Worm (Caenorhabditis elegans): ENCODE measurements around the gene ptr-9.

DNA sequence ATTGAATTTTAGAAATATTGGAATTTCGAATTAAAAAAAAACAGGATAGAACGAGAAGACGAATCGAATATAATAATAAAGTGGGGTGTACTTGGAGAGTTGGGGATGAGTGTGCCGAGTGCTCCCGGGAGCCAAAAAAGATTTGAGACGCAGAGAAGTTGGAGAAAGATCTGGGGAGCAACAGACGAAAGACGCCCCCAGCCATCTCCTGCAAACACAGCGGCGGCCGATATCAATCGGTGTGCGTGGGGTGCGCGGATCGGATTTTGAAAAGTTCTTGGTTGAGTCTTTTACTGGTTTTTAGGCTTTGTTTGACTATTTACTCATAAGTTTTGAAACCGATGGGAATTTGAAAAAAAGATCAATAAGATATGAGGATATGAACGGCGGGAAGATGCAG is 7.6 kb downstream of the ptr-9 start, which contains the start of gene nhl-1:
- TF ChIP-seq pha-4 (tag; optimal IDR thresholded peaks at IDR 0.05) (no peak), pros-1 (tag; optimal IDR thresholded peaks at IDR 0.05) (no peak), unc-42 (tag; optimal IDR thresholded peaks at IDR 0.05) (no peak), elt-2 (tag; optimal IDR thresholded peaks at IDR 0.05) (no peak), unc-55 (GFP tag; optimal IDR thresholded peaks at IDR 0.05) (no peak), pag-3 (tag; optimal IDR thresholded peaks at IDR 0.05; ENCODE audit: borderline replicate concordance) (no peak), nhr-11 (tag; optimal IDR thresholded peaks at IDR 0.05) (no peak), unc-3 (GFP tag; conservative IDR thresholded peaks at IDR 0.05) (no peak), unc-3 (tag; optimal IDR thresholded peaks at IDR 0.05) (no peak), dmd-4 (tag; optimal IDR thresholded peaks at IDR 0.05; ENCODE audit: borderline replicate concordance) (no peak), fkh-10 (GFP tag; optimal IDR thresholded peaks at IDR 0.05) (no peak)
